Fruit fly (Drosophila melanogaster) whole organism, embryonic: ENCODE results near the gene LysRS.
A peak's percentile ranks its signal among the peaks of the same experiment; 100 is the strongest.

Experiments
- Atf-2 ChIP-seq: fragments of 200-800 bp; sonication (Bioruptor generic); optimal IDR thresholded peaks from 2 replicates; lab custom pipeline; 2016; ENCODE audit warnings: missing biosample characterization, missing genetic modification characterization
- CG10366 ChIP-seq: fragments of 200-800 bp; sonication (Bioruptor generic); IDR thresholded peaks from 2 replicates; pipeline ENCODE4 v1.3.6; 2022; ENCODE audit warnings: missing biosample characterization, missing genetic modification characterization
- CG11085 ChIP-seq: fragments of 200-800 bp; sonication (Bioruptor generic); IDR thresholded peaks from 2 replicates; pipeline ENCODE4 v1.3.6; 2022; ENCODE audit warnings: missing biosample characterization, missing genetic modification characterization
- CG11398 ChIP-seq: fragments of 200-800 bp; sonication (Bioruptor generic); optimal IDR thresholded peaks from 2 replicates; lab custom pipeline; 2016; ENCODE audit warnings: missing biosample characterization, missing genetic modification characterization
- CG12155 ChIP-seq: fragments of 200-800 bp; sonication (Bioruptor generic); optimal IDR thresholded peaks from 3 replicates; lab custom pipeline; 2016; ENCODE audit warnings: missing biosample characterization, missing genetic modification characterization
- CG13287 ChIP-seq: fragments of 200-800 bp; sonication (Bioruptor generic); IDR thresholded peaks from 2 replicates; pipeline ENCODE4 v1.3.6; 2022; ENCODE audit warnings: missing biosample characterization, missing genetic modification characterization; ENCODE audit not compliant: partially characterized antibody
- CG15514 ChIP-seq: fragments of 200-800 bp; sonication (Bioruptor generic); optimal IDR thresholded peaks from 3 replicates; lab custom pipeline; 2017; ENCODE audit warnings: missing biosample characterization, missing genetic modification characterization, mild to moderate bottlenecking, moderate library complexity, missing genetic modification reagents
- CG1647 ChIP-seq: fragments of 200-800 bp; sonication (Bioruptor generic); optimal IDR thresholded peaks from 3 replicates; lab custom pipeline; 2016; ENCODE audit warnings: missing biosample characterization, missing genetic modification characterization
- CG30403 ChIP-seq: fragments of 200-800 bp; sonication (Bioruptor generic); optimal IDR thresholded peaks from 3 replicates; lab custom pipeline; 2016; ENCODE audit warnings: missing biosample characterization, missing genetic modification characterization
- CG31441 ChIP-seq: fragments of 200-800 bp; sonication (Bioruptor generic); IDR thresholded peaks from 2 replicates; pipeline ENCODE4 v1.3.6; 2022; ENCODE audit warnings: missing biosample characterization, missing genetic modification characterization
- CG34224 ChIP-seq: fragments of 200-800 bp; sonication (Bioruptor generic); IDR thresholded peaks from 3 replicates; pipeline ENCODE4 v1.3.6; 2022; ENCODE audit warnings: missing biosample characterization, missing genetic modification characterization; ENCODE audit not compliant: partially characterized antibody
- CG4328 ChIP-seq: fragments of 200-800 bp; sonication (Bioruptor generic); optimal IDR thresholded peaks from 3 replicates; lab custom pipeline; 2017; ENCODE audit warnings: missing biosample characterization, missing genetic modification reagents, missing genetic modification characterization
- CG7271 ChIP-seq: fragments of 200-800 bp; sonication (Bioruptor generic); optimal IDR thresholded peaks from 2 replicates; lab custom pipeline; 2018; ENCODE audit warnings: missing biosample characterization, mild to moderate bottlenecking, missing genetic modification characterization, moderate library complexity
- CHES-1-like ChIP-seq: fragments of 200-800 bp; sonication (Bioruptor generic); optimal IDR thresholded peaks from 2 replicates; lab custom pipeline; 2016; ENCODE audit warnings: missing biosample characterization, missing genetic modification characterization
- Chrac-16 ChIP-seq: fragments of 200-800 bp; sonication (Bioruptor generic); optimal IDR thresholded peaks from 3 replicates; lab custom pipeline; 2016; ENCODE audit warnings: missing biosample characterization, missing genetic modification characterization
- Dll ChIP-seq: fragments of 200-800 bp; sonication (Bioruptor generic); IDR thresholded peaks from 4 replicates; pipeline ENCODE4 v1.3.6; 2022; ENCODE audit warnings: missing biosample characterization, missing genetic modification characterization; ENCODE audit not compliant: partially characterized antibody
- Drgx ChIP-seq: fragments of 200-800 bp; sonication (Bioruptor generic); IDR thresholded peaks from 2 replicates; pipeline ENCODE4 v1.3.6; 2022; ENCODE audit warnings: missing biosample characterization, missing genetic modification characterization
- Ets65A ChIP-seq: fragments of 200-800 bp; sonication (Bioruptor generic); peaks from one replicate; lab custom pipeline; 2016; ENCODE audit warnings: missing biosample characterization, missing genetic modification characterization
- Ets97D ChIP-seq: fragments of 200-800 bp; sonication (Bioruptor generic); optimal IDR thresholded peaks from 3 replicates; lab custom pipeline; 2016; ENCODE audit warnings: missing biosample characterization, missing genetic modification characterization
- GATAe ChIP-seq: fragments of 200-800 bp; sonication (Bioruptor generic); conservative IDR thresholded peaks from 2 replicates; pipeline ENCODE4 v1.3.6; 2022; ENCODE audit warnings: missing biosample characterization, missing genetic modification characterization
- Gsc ChIP-seq: fragments of 200-800 bp; sonication (Bioruptor generic); IDR thresholded peaks from 2 replicates; pipeline ENCODE4 v1.3.6; 2022; ENCODE audit warnings: missing biosample characterization, missing genetic modification characterization
- Hr39 ChIP-seq: fragments of >200 bp; optimal IDR thresholded peaks from 2 replicates; lab custom pipeline; 2017
- Max ChIP-seq: fragments of 200-800 bp; sonication (Bioruptor generic); optimal IDR thresholded peaks from 2 replicates; lab custom pipeline; 2016; ENCODE audit warnings: missing biosample characterization, mild to moderate bottlenecking, missing genetic modification characterization
- Nf-YA ChIP-seq: fragments of 200-800 bp; sonication (Bioruptor generic); IDR thresholded peaks from 2 replicates; pipeline ENCODE4 v1.3.6; 2022; ENCODE audit warnings: missing biosample characterization, missing genetic modification characterization
- Optix ChIP-seq: fragments of 200-800 bp; sonication (Bioruptor generic); IDR thresholded peaks from 3 replicates; pipeline ENCODE4 v1.3.6; 2022; ENCODE audit warnings: missing biosample characterization, missing genetic modification characterization
- PHDP ChIP-seq: fragments of 200-800 bp; sonication (Bioruptor generic); optimal IDR thresholded peaks from 3 replicates; lab custom pipeline; 2018; ENCODE audit warnings: missing biosample characterization, mild to moderate bottlenecking, missing genetic modification characterization, moderate library complexity
- Side ChIP-seq: fragments of 200-800 bp; sonication (Bioruptor generic); optimal IDR thresholded peaks from 2 replicates; lab custom pipeline; 2016; ENCODE audit warnings: missing biosample characterization, missing genetic modification characterization
- Stat92E ChIP-seq, 3 experiments: fragments of >200 bp in 2 of 3; fragments of 200-800 bp in 1 of 3; sonication (Bioruptor generic) in 1 of 3; optimal IDR thresholded peaks; 2 replicates each; lab custom pipeline; 2017 to 2019; ENCODE audit warnings: missing biosample characterization in 3 of 3, missing genetic modification characterization in 3 of 3, mild to moderate bottlenecking in 1 of 3, moderate library complexity in 1 of 3
- ab ChIP-seq: fragments of 200-800 bp; sonication (Bioruptor generic); optimal IDR thresholded peaks from 2 replicates; lab custom pipeline; 2016; ENCODE audit warnings: missing biosample characterization, missing genetic modification characterization
- abd-A ChIP-seq: fragments of 200-800 bp; sonication (Bioruptor generic); optimal IDR thresholded peaks from 3 replicates; lab custom pipeline; 2019; ENCODE audit warnings: missing biosample characterization, mild to moderate bottlenecking, missing genetic modification characterization, moderate library complexity
- br ChIP-seq: fragments of >200 bp; optimal IDR thresholded peaks from 2 replicates; lab custom pipeline; 2017
- crp ChIP-seq, 2 experiments: fragments of 200-800 bp; sonication (Bioruptor generic); optimal IDR thresholded peaks; 2 replicates in 1 of 2; 3 replicates in 1 of 2; lab custom pipeline; 2017; ENCODE audit warnings: missing biosample characterization in 2 of 2, missing genetic modification characterization in 2 of 2, mild to moderate bottlenecking in 1 of 2, moderate library complexity in 1 of 2
- danr ChIP-seq: fragments of 200-800 bp; sonication (Bioruptor generic); IDR thresholded peaks from 2 replicates; pipeline ENCODE4 v1.3.6; 2022; ENCODE audit warnings: missing biosample characterization, missing genetic modification characterization
- esg ChIP-seq: fragments of 200-800 bp; sonication (Bioruptor generic); conservative IDR thresholded peaks from 2 replicates; pipeline ENCODE4 v1.3.6; 2022; ENCODE audit warnings: missing biosample characterization, missing genetic modification characterization
- fru ChIP-seq: fragments of >200 bp; optimal IDR thresholded peaks from 2 replicates; lab custom pipeline; 2017
- gcm2 ChIP-seq: fragments of 200-800 bp; sonication (Bioruptor generic); optimal IDR thresholded peaks from 2 replicates; lab custom pipeline; 2016; ENCODE audit warnings: missing biosample characterization, missing genetic modification characterization
- gfzf ChIP-seq: fragments of 200-800 bp; sonication (Bioruptor generic); optimal IDR thresholded peaks from 2 replicates; lab custom pipeline; 2016; ENCODE audit warnings: missing biosample characterization, mild to moderate bottlenecking, missing genetic modification characterization, moderate library complexity
- gt ChIP-seq: fragments of 200-800 bp; sonication (Bioruptor generic); IDR thresholded peaks from 2 replicates; pipeline ENCODE4 v1.3.6; 2022; ENCODE audit warnings: missing biosample characterization, missing genetic modification characterization
- insv ChIP-seq, 2 experiments: fragments of 200-800 bp; sonication (Bioruptor generic); optimal IDR thresholded peaks; 3 replicates each; lab custom pipeline; 2016 to 2018; ENCODE audit warnings: missing biosample characterization in 2 of 2, missing genetic modification characterization in 2 of 2
- jing ChIP-seq: fragments of 200-800 bp; sonication (Bioruptor generic); optimal IDR thresholded peaks from 2 replicates; lab custom pipeline; 2018; ENCODE audit warnings: missing biosample characterization, mild to moderate bottlenecking, missing genetic modification characterization
- kah ChIP-seq: fragments of 200-800 bp; sonication (Bioruptor generic); optimal IDR thresholded peaks from 2 replicates; lab custom pipeline; 2018; ENCODE audit warnings: missing biosample characterization, mild to moderate bottlenecking, missing genetic modification characterization
- kay ChIP-seq: fragments of 200-800 bp; sonication (Bioruptor generic); optimal IDR thresholded peaks from 2 replicates; lab custom pipeline; 2016; ENCODE audit warnings: missing biosample characterization, missing genetic modification characterization
- kni ChIP-seq: fragments of 200-800 bp; sonication (Bioruptor generic); optimal IDR thresholded peaks from 3 replicates; lab custom pipeline; 2017; ENCODE audit warnings: mild to moderate bottlenecking, missing biosample characterization, missing genetic modification reagents, missing genetic modification characterization
- nerfin-1 ChIP-seq: fragments of 200-800 bp; sonication (Bioruptor generic); optimal IDR thresholded peaks from 3 replicates; lab custom pipeline; 2019; ENCODE audit warnings: missing biosample characterization, mild to moderate bottlenecking, missing genetic modification characterization, moderate library complexity
- nerfin-2 ChIP-seq: fragments of 200-800 bp; sonication (Bioruptor generic); IDR thresholded peaks from 2 replicates; pipeline ENCODE4 v1.3.6; 2022; ENCODE audit warnings: missing biosample characterization, missing genetic modification characterization; ENCODE audit not compliant: partially characterized antibody
- pros ChIP-seq: fragments of 200-800 bp; sonication (Bioruptor generic); optimal IDR thresholded peaks from 3 replicates; lab custom pipeline; 2019; ENCODE audit warnings: missing biosample characterization, mild to moderate bottlenecking, missing genetic modification characterization, moderate library complexity
- scrt ChIP-seq: fragments of 200-800 bp; sonication (Bioruptor generic); optimal IDR thresholded peaks from 2 replicates; lab custom pipeline; 2018; ENCODE audit warnings: missing biosample characterization, mild to moderate bottlenecking, missing genetic modification characterization, moderate library complexity
- slbo ChIP-seq: fragments of 200-800 bp; sonication (Bioruptor generic); IDR thresholded peaks from 2 replicates; pipeline ENCODE4 v1.3.6; 2022; ENCODE audit warnings: missing biosample characterization, missing genetic modification characterization
- sna ChIP-seq: fragments of 200-800 bp; sonication (Bioruptor generic); IDR thresholded peaks from 2 replicates; pipeline ENCODE4 v1.3.6; 2022; ENCODE audit warnings: missing biosample characterization, missing genetic modification characterization; ENCODE audit not compliant: partially characterized antibody
- sug ChIP-seq: fragments of 200-800 bp; optimal IDR thresholded peaks from 2 replicates; lab custom pipeline; 2019; ENCODE audit warnings: missing biosample characterization, mild to moderate bottlenecking, missing genetic modification characterization, moderate library complexity
- tio ChIP-seq: fragments of 200-800 bp; sonication (Bioruptor generic); optimal IDR thresholded peaks from 2 replicates; lab custom pipeline; 2017; ENCODE audit warnings: missing biosample characterization, missing genetic modification characterization, inconsistent platforms
- toy ChIP-seq: fragments of 200-800 bp; sonication (Bioruptor generic); IDR thresholded peaks from 2 replicates; pipeline ENCODE4 v1.3.6; 2022; ENCODE audit warnings: missing biosample characterization, missing genetic modification characterization

The LysRS gene

DNA sequence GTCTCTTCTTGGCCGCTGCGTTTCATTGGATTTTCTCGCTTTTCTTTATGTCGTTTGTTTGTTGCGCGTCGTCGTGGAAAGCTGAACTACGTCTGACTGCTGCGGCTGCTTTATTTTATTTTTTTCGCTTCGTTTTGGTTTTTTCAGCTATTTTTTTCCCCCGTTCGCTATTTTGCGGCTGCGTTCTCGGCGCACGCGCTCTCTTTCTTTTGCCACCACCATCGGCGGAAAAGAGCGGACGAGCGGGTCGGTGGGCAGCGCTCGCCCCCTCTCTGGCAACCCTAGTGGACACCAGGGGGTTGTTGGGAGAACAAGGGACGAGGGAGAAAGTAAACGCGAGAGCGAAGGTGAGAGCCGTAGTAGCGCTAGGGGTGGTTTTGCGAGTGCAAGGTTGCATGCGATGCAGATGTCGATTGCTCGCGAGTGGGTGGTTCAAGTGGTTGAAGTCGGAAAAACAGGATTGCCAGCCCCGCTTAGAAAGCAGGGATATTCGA lies 30.3 kb upstream of the LysRS start (continued):
- TF ChIP-seq Hr39 (lab: Kevin White, UChicago), result no peak
- TF ChIP-seq sug (tag; lab: Kevin White, UChicago), result no peak
- TF ChIP-seq CHES-1-like, result no peak
- TF ChIP-seq CG12155, result no peak
- TF ChIP-seq scrt, result no peak
- TF ChIP-seq Atf-2 (GFP tag; lab: Kevin White, UChicago), result no peak
- no peak for TF ChIP-seq Nf-YA
- TF ChIP-seq insv (GFP tag; optimal IDR thresholded peaks at IDR 0.05; lab: Kevin White, UChicago), result no peak
- no peak for TF ChIP-seq nerfin-1 (tag; lab: Kevin White, UChicago)
- TF ChIP-seq fru, result no peak
- TF ChIP-seq Drgx (GFP tag; lab: Robert Waterston, UW), result peak; percentile 63
- no peak for TF ChIP-seq slbo (GFP tag; lab: Robert Waterston, UW)
- TF ChIP-seq Gsc (GFP tag; lab: Robert Waterston, UW), result no peak
- TF ChIP-seq Chrac-16, result no peak
- TF ChIP-seq Ets65A (GFP tag; lab: Kevin White, UChicago), result peak; percentile 71
- no peak for TF ChIP-seq CG30403 (GFP tag; lab: Kevin White, UChicago)
- TF ChIP-seq gt (GFP tag; lab: Robert Waterston, UW), result no peak
- TF ChIP-seq CG11398 (GFP tag; lab: Kevin White, UChicago), result no peak
- no peak for TF ChIP-seq tio (GFP tag; lab: Kevin White, UChicago)
- TF ChIP-seq CG7271 (tag; lab: Kevin White, UChicago), result no peak
- TF ChIP-seq CG31441 (GFP tag; lab: Robert Waterston, UW), result no peak
- no peak for TF ChIP-seq kah
- no peak for TF ChIP-seq Optix (GFP tag; lab: Robert Waterston, UW)
- TF ChIP-seq danr (GFP tag; lab: Robert Waterston, UW), result no peak
- TF ChIP-seq GATAe, result no peak
- no peak for TF ChIP-seq toy (GFP tag; lab: Robert Waterston, UW)
- no peak for TF ChIP-seq nerfin-2 (GFP tag; lab: Robert Waterston, UW)
- TF ChIP-seq gfzf (GFP tag; lab: Kevin White, UChicago), result no peak
- TF ChIP-seq esg, result no peak
- TF ChIP-seq Max (GFP tag; lab: Kevin White, UChicago), result no peak
- no peak for TF ChIP-seq CG10366 (GFP tag; lab: Robert Waterston, UW)
- no peak for TF ChIP-seq Stat92E (GFP tag; optimal IDR thresholded peaks at IDR 0.05; lab: Kevin White, UChicago)
- TF ChIP-seq CG4328 (GFP tag; lab: Kevin White, UChicago), result no peak
- no peak for TF ChIP-seq gcm2 (GFP tag; lab: Kevin White, UChicago)
- TF ChIP-seq CG11085, result no peak
- TF ChIP-seq jing, result no peak
- TF ChIP-seq Side, result no peak
- peak; percentile 64 for TF ChIP-seq CG13287
- peak; percentile 60 for TF ChIP-seq CG34224 (GFP tag; lab: Robert Waterston, UW)
- TF ChIP-seq sna (GFP tag; lab: Robert Waterston, UW), result 0 out of 2 replicates have a peak, but pooled peaks have one; percentile 38
- no peak for TF ChIP-seq br (lab: Kevin White, UChicago)
- no peak for TF ChIP-seq kni
- no peak for TF ChIP-seq Dll
- TF ChIP-seq CG1647, result no peak
- no peak for TF ChIP-seq Ets97D (GFP tag; lab: Kevin White, UChicago)
- TF ChIP-seq pros (GFP tag; lab: Kevin White, UChicago), result peak; percentile 10
- TF ChIP-seq kay (GFP tag; lab: Kevin White, UChicago), result no peak
- no peak for TF ChIP-seq abd-A (tag; lab: Kevin White, UChicago)
- TF ChIP-seq crp (GFP tag; optimal IDR thresholded peaks at IDR 0.05; lab: Kevin White, UChicago), result no peak
- TF ChIP-seq ab, result no peak
- peak; percentile 18 for TF ChIP-seq CG15514 (GFP tag; lab: Kevin White, UChicago)
- TF ChIP-seq PHDP (tag; lab: Kevin White, UChicago), result no peak
